Fruit fly (Drosophila melanogaster): ENCODE results near the gene Der-2.

dm6 chr3R:16485487-16486233, 1.6 kb upstream of the Der-2 start:
- TF ChIP-seq psq (optimal IDR thresholded peaks at IDR 0.05) (no peak), pan (optimal IDR thresholded peaks at IDR 0.05) (no peak)

Data from whole organism.